Worm (Caenorhabditis elegans): ENCODE measurements around the gene nadk-1.
A peak's percentile ranks its signal among the peaks of the same experiment; 100 is the strongest.

DNA sequence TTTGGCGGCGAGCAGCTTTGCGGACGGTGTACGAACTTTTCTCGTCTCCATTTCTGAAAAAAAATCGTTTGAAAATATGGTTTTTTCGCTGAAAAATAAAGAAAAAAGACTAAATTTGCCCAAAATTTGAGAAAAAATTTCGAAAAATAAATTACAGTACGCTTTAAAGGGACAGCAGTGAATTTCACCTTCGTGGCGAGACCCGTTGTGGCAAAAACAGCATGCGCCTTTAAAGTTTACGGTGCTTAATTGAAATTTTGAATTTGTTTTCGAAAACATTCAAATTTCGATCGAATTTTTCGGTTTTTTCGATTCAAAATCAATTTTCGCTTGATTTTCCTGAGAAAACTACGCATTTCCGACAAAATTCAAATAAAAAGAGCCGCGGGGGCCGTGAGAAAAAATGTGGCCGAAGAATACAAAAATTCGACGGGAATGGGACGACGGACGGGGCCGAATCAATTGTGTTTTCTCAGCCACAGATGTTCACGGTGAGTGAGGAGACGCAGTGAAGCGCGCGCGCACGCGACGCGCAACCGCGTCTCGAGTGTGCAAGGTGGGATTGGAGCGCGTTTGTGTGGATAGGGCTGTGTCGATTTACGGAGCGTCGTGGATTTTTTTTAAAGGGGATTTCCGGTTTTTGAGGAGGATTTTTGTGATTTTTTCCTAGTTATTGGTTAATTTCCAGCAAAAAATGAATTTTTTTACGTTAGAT is 36.9 kb upstream of the nadk-1 start, which contains the start of gene Y77E11A.7:
- TF ChIP-seq aly-2 (tag; optimal IDR thresholded peaks at IDR 0.05) (no peak), fos-1 (tag; optimal IDR thresholded peaks at IDR 0.05) (no peak), vab-7 (GFP tag; IDR thresholded peaks at IDR 0.05) (0 out of 2 replicates have a peak, but pooled peaks have one; percentile 55), unc-62 (GFP tag; optimal IDR thresholded peaks at IDR 0.05 in 1 of 2) (peak in 1 of 2 experiments; percentile 45), unc-62 (tag; optimal IDR thresholded peaks at IDR 0.05) (no peak), lin-39 (tag; optimal IDR thresholded peaks at IDR 0.05) (no peak), ztf-11 (tag; optimal IDR thresholded peaks at IDR 0.05) (no peak), nhr-77 (tag; optimal IDR thresholded peaks at IDR 0.05) (peak; percentile 91), jun-1 (tag; optimal IDR thresholded peaks at IDR 0.05) (peak; percentile 59), nhr-237 (tag; optimal IDR thresholded peaks at IDR 0.05) (no peak), dmd-8 (GFP tag; IDR thresholded peaks at IDR 0.05) (no peak), lin-13 (GFP tag; optimal IDR thresholded peaks at IDR 0.05) (peak; percentile 96), snpc-4 (tag; optimal IDR thresholded peaks at IDR 0.05) (no peak)
